Fruit fly (Drosophila melanogaster) whole organism, embryonic: ENCODE results near the gene alpha-Est7.

ENCODE experiments used
- Adf1 ChIP-seq: fragments of 200-800 bp; sonication (Bioruptor generic); IDR thresholded peaks from 2 replicates; pipeline ENCODE4 v1.3.6; 2022; ENCODE audit warnings: missing biosample characterization, missing genetic modification characterization
- Asciz ChIP-seq: fragments of 200-800 bp; sonication (Bioruptor generic); optimal IDR thresholded peaks from 2 replicates; lab custom pipeline; 2017; ENCODE audit warnings: missing biosample characterization, mild to moderate bottlenecking, missing genetic modification characterization, missing genetic modification reagents
- CG10959 ChIP-seq: fragments of 200-800 bp; sonication (Bioruptor generic); IDR thresholded peaks from 2 replicates; pipeline ENCODE4 v1.3.6; 2022; ENCODE audit warnings: missing biosample characterization, missing genetic modification characterization
- CG11696 ChIP-seq: fragments of 200-800 bp; sonication (Bioruptor generic); IDR thresholded peaks from 2 replicates; pipeline ENCODE4 v1.3.6; 2022; ENCODE audit warnings: missing biosample characterization, missing genetic modification characterization
- CG12104 ChIP-seq: fragments of 200-800 bp; sonication (Bioruptor generic); optimal IDR thresholded peaks from 3 replicates; lab custom pipeline; 2016; ENCODE audit warnings: missing biosample characterization, missing genetic modification characterization
- CG12769 ChIP-seq: fragments of 200-800 bp; sonication (Bioruptor generic); optimal IDR thresholded peaks from 2 replicates; lab custom pipeline; 2019; ENCODE audit warnings: missing biosample characterization, mild to moderate bottlenecking, missing genetic modification characterization, moderate library complexity
- CG14441 ChIP-seq: fragments of 200-800 bp; sonication (Bioruptor generic); IDR thresholded peaks from 2 replicates; pipeline ENCODE4 v1.3.6; 2022; ENCODE audit warnings: missing biosample characterization, missing genetic modification characterization
- CG15011 ChIP-seq: fragments of 200-800 bp; sonication (Bioruptor generic); optimal IDR thresholded peaks from 3 replicates; lab custom pipeline; 2018; ENCODE audit warnings: missing biosample characterization, mild to moderate bottlenecking, missing genetic modification characterization
- CG15269 ChIP-seq: fragments of 200-800 bp; sonication (Bioruptor generic); optimal IDR thresholded peaks from 2 replicates; lab custom pipeline; 2018; ENCODE audit warnings: missing biosample characterization, mild to moderate bottlenecking, missing genetic modification characterization, moderate library complexity
- CG1529 ChIP-seq: fragments of 200-800 bp; sonication (Bioruptor generic); optimal IDR thresholded peaks from 3 replicates; lab custom pipeline; 2018; ENCODE audit warnings: missing biosample characterization, missing genetic modification characterization
- CG2202 ChIP-seq: fragments of 200-800 bp; sonication (Bioruptor generic); optimal IDR thresholded peaks from 2 replicates; lab custom pipeline; 2018; ENCODE audit warnings: missing biosample characterization, mild to moderate bottlenecking, missing genetic modification characterization
- CG30431 ChIP-seq: fragments of 200-800 bp; sonication (Bioruptor generic); optimal IDR thresholded peaks from 2 replicates; lab custom pipeline; 2017; ENCODE audit warnings: missing biosample characterization, missing genetic modification characterization
- CG32532 ChIP-seq: fragments of 200-800 bp; sonication (Bioruptor generic); IDR thresholded peaks from 2 replicates; pipeline ENCODE4 v1.3.6; 2022; ENCODE audit warnings: missing biosample characterization, missing genetic modification characterization
- CG32767 ChIP-seq: fragments of 200-800 bp; sonication (Bioruptor generic); IDR thresholded peaks from 2 replicates; pipeline ENCODE4 v1.3.6; 2022; ENCODE audit warnings: missing biosample characterization, missing genetic modification characterization
- CG32772 ChIP-seq: fragments of 200-800 bp; sonication (Bioruptor generic); IDR thresholded peaks from 2 replicates; pipeline ENCODE4 v1.3.6; 2022; ENCODE audit warnings: missing biosample characterization, missing genetic modification characterization
- CG34376 ChIP-seq: fragments of 200-800 bp; sonication (Bioruptor generic); optimal IDR thresholded peaks from 2 replicates; lab custom pipeline; 2018; ENCODE audit warnings: missing biosample characterization, mild to moderate bottlenecking, missing genetic modification characterization
- CG4617 ChIP-seq: fragments of 200-800 bp; sonication (Bioruptor generic); optimal IDR thresholded peaks from 3 replicates; lab custom pipeline; 2016; ENCODE audit warnings: missing biosample characterization, missing genetic modification characterization, borderline replicate concordance
- CG4854 ChIP-seq: fragments of 200-800 bp; sonication (Bioruptor generic); optimal IDR thresholded peaks from 2 replicates; lab custom pipeline; 2016; ENCODE audit warnings: missing biosample characterization, missing genetic modification characterization, inconsistent platforms
- CG6689 ChIP-seq: fragments of 200-800 bp; sonication (Bioruptor generic); IDR thresholded peaks from 2 replicates; pipeline ENCODE4 v1.3.6; 2022; ENCODE audit warnings: missing biosample characterization, missing genetic modification characterization
- CkIIα-i1 ChIP-seq: fragments of 200-800 bp; sonication (Bioruptor generic); IDR thresholded peaks from 2 replicates; pipeline ENCODE4 v1.3.6; 2022; ENCODE audit warnings: missing biosample characterization, missing genetic modification characterization
- HLH3B ChIP-seq: fragments of 200-800 bp; sonication (Bioruptor generic); IDR thresholded peaks from 2 replicates; pipeline ENCODE4 v1.3.6; 2022; ENCODE audit warnings: missing biosample characterization, missing genetic modification characterization
- HmgZ ChIP-seq: fragments of 200-800 bp; sonication (Bioruptor generic); optimal IDR thresholded peaks from 2 replicates; lab custom pipeline; 2018; ENCODE audit warnings: missing biosample characterization, mild to moderate bottlenecking, missing genetic modification characterization
- Hmx ChIP-seq: fragments of 200-800 bp; sonication (Bioruptor generic); optimal IDR thresholded peaks from 2 replicates; lab custom pipeline; 2016; ENCODE audit warnings: missing biosample characterization, missing genetic modification characterization
- Jarid2 ChIP-seq: fragments of 200-800 bp; sonication (Bioruptor generic); optimal IDR thresholded peaks from 3 replicates; lab custom pipeline; 2017; ENCODE audit warnings: mild to moderate bottlenecking, missing biosample characterization, missing genetic modification reagents, missing genetic modification characterization
- Med ChIP-seq: fragments of 200-800 bp; sonication (Bioruptor generic); peaks from one replicate; lab custom pipeline; 2016; ENCODE audit warnings: missing biosample characterization, missing genetic modification characterization, mild to moderate bottlenecking, inconsistent platforms, moderate library complexity
- Myb ChIP-seq: fragments of 200-800 bp; sonication (Bioruptor generic); optimal IDR thresholded peaks from 2 replicates; lab custom pipeline; 2016; ENCODE audit warnings: missing biosample characterization, missing genetic modification characterization
- Oaz ChIP-seq: fragments of 200-800 bp; sonication (Bioruptor generic); IDR thresholded peaks from 2 replicates; pipeline ENCODE4 v1.3.6; 2022; ENCODE audit warnings: missing biosample characterization, missing genetic modification characterization
- Pdp1 ChIP-seq, 2 experiments: fragments of 200-800 bp; sonication (Bioruptor generic); optimal IDR thresholded peaks; 3 replicates each; lab custom pipeline; 2016; ENCODE audit warnings: missing biosample characterization in 2 of 2, missing genetic modification characterization in 2 of 2, mild to moderate bottlenecking in 1 of 2, moderate library complexity in 1 of 2
- Spps ChIP-seq: fragments of 200-800 bp; sonication (Bioruptor generic); optimal IDR thresholded peaks from 2 replicates; lab custom pipeline; 2018; ENCODE audit warnings: missing biosample characterization, mild to moderate bottlenecking, missing genetic modification characterization
- chinmo ChIP-seq: fragments of 200-800 bp; sonication (Bioruptor generic); IDR thresholded peaks from 4 replicates; pipeline ENCODE4 v1.3.6; 2022; ENCODE audit warnings: missing biosample characterization, missing genetic modification characterization; ENCODE audit not compliant: partially characterized antibody
- cwo ChIP-seq: fragments of 200-800 bp; sonication (Bioruptor generic); optimal IDR thresholded peaks from 3 replicates; lab custom pipeline; 2017; ENCODE audit warnings: missing biosample characterization, missing genetic modification characterization, mild to moderate bottlenecking, moderate library complexity, missing genetic modification reagents
- exex ChIP-seq: fragments of 200-800 bp; sonication (Bioruptor generic); optimal IDR thresholded peaks from 4 replicates; lab custom pipeline; 2018; ENCODE audit warnings: missing biosample characterization, mild to moderate bottlenecking, missing genetic modification characterization, moderate library complexity
- fd3F ChIP-seq: fragments of 200-800 bp; sonication (Bioruptor generic); optimal IDR thresholded peaks from 2 replicates; lab custom pipeline; 2018; ENCODE audit warnings: missing biosample characterization, mild to moderate bottlenecking, missing genetic modification characterization, moderate library complexity
- gfzf ChIP-seq: fragments of 200-800 bp; sonication (Bioruptor generic); optimal IDR thresholded peaks from 2 replicates; lab custom pipeline; 2016; ENCODE audit warnings: missing biosample characterization, mild to moderate bottlenecking, missing genetic modification characterization, moderate library complexity
- grn ChIP-seq: fragments of 200-800 bp; sonication (Bioruptor generic); optimal IDR thresholded peaks from 3 replicates; lab custom pipeline; 2017; ENCODE audit warnings: missing biosample characterization, missing genetic modification characterization
- gsb ChIP-seq: fragments of 200-800 bp; sonication (Bioruptor generic); IDR thresholded peaks from 2 replicates; pipeline ENCODE4 v1.3.6; 2022; ENCODE audit warnings: missing biosample characterization, missing genetic modification characterization
- ham ChIP-seq: fragments of 200-800 bp; sonication (Bioruptor generic); IDR thresholded peaks from 2 replicates; pipeline ENCODE4 v1.3.6; 2022; ENCODE audit warnings: missing biosample characterization, missing genetic modification characterization
- mirr ChIP-seq: fragments of 200-800 bp; sonication (Bioruptor generic); optimal IDR thresholded peaks from 3 replicates; lab custom pipeline; 2018; ENCODE audit warnings: missing biosample characterization, mild to moderate bottlenecking, missing genetic modification characterization
- nerfin-1 ChIP-seq: fragments of 200-800 bp; sonication (Bioruptor generic); optimal IDR thresholded peaks from 3 replicates; lab custom pipeline; 2019; ENCODE audit warnings: missing biosample characterization, mild to moderate bottlenecking, missing genetic modification characterization, moderate library complexity
- nom ChIP-seq: fragments of 200-800 bp; sonication (Bioruptor generic); optimal IDR thresholded peaks from 2 replicates; lab custom pipeline; 2017; ENCODE audit warnings: missing biosample characterization, missing genetic modification characterization, mild to moderate bottlenecking, moderate library complexity, missing genetic modification reagents
- peb ChIP-seq: fragments of 200-800 bp; sonication (Bioruptor generic); IDR thresholded peaks from 2 replicates; pipeline ENCODE4 v1.3.6; 2022; ENCODE audit warnings: missing biosample characterization, missing genetic modification characterization
- pzg ChIP-seq: fragments of 200-800 bp; sonication (Bioruptor generic); optimal IDR thresholded peaks from 3 replicates; lab custom pipeline; 2018; ENCODE audit warnings: missing biosample characterization, mild to moderate bottlenecking, missing genetic modification characterization, moderate library complexity
- repo ChIP-seq: fragments of 200-800 bp; sonication (Bioruptor generic); optimal IDR thresholded peaks from 2 replicates; lab custom pipeline; 2016; ENCODE audit warnings: missing biosample characterization, missing genetic modification characterization
- sug ChIP-seq: fragments of 200-800 bp; optimal IDR thresholded peaks from 2 replicates; lab custom pipeline; 2019; ENCODE audit warnings: missing biosample characterization, mild to moderate bottlenecking, missing genetic modification characterization, moderate library complexity
- usp ChIP-seq: fragments of >200 bp; optimal IDR thresholded peaks from 2 replicates; lab custom pipeline; 2017; ENCODE audit warnings: missing biosample characterization, missing genetic modification characterization
- vfl ChIP-seq: fragments of 200-800 bp; sonication (Bioruptor generic); optimal IDR thresholded peaks from 2 replicates; lab custom pipeline; 2016; ENCODE audit warnings: missing biosample characterization, missing genetic modification characterization

alpha-Est7 gene

dm6 chr3R:7500513-7500912, 23.0 kb downstream of the alpha-Est7 start (continued):
- TF ChIP-seq Pdp1 (GFP tag; optimal IDR thresholded peaks at IDR 0.05; lab: Kevin White, UChicago) (peak in 1 of 2 experiments; percentile 9), CG2202 (tag; lab: Kevin White, UChicago) (no peak), fd3F (peak; percentile 37), pzg (GFP tag; lab: Kevin White, UChicago) (no peak), gfzf (no peak), Jarid2 (GFP tag; lab: Kevin White, UChicago) (no peak), CG12769 (tag; lab: Kevin White, UChicago) (peak; percentile 53), nom (GFP tag; lab: Kevin White, UChicago) (no peak), HmgZ (no peak), CG6689 (peak; percentile 30; the same call in 1 of the 2 replicates), Spps (tag; lab: Kevin White, UChicago) (no peak), CG11696 (GFP tag; lab: Robert Waterston, UW) (no peak), CG15269 (peak; percentile 27), nerfin-1 (no peak), Asciz (GFP tag; lab: Kevin White, UChicago) (no peak), usp (GFP tag; lab: Kevin White, UChicago) (no peak), Oaz (GFP tag; lab: Robert Waterston, UW) (no peak), CG4617 (GFP tag; lab: Kevin White, UChicago) (no peak), HLH3B (0 out of 2 replicates have a peak, but pooled peaks have one; percentile 23), gsb (GFP tag; lab: Robert Waterston, UW) (no peak), repo (GFP tag; lab: Kevin White, UChicago) (no peak), CG30431 (GFP tag; lab: Kevin White, UChicago) (no peak), CG1529 (GFP tag; lab: Kevin White, UChicago) (no peak)

- peak; percentile 70 for TF ChIP-seq cwo (GFP tag; lab: Kevin White, UChicago)
- no peak for TF ChIP-seq CG12104 (GFP tag; lab: Kevin White, UChicago)
- TF ChIP-seq grn (GFP tag; lab: Kevin White, UChicago) = peak; percentile 48
- peak; percentile 32 for TF ChIP-seq Med
- no peak for TF ChIP-seq Adf1 (GFP tag; lab: Robert Waterston, UW)
- TF ChIP-seq exex (tag; lab: Kevin White, UChicago) = peak; percentile 71
- peak; percentile 73 for TF ChIP-seq CG34376 (GFP tag; lab: Kevin White, UChicago)
- peak in 1 of 2 experiments; percentile 95 for TF ChIP-seq Pdp1 (GFP tag; optimal IDR thresholded peaks at IDR 0.05; lab: Kevin White, UChicago)
- no peak for TF ChIP-seq CG15011 (GFP tag; lab: Kevin White, UChicago)
- TF ChIP-seq CkIIα-i1 (GFP tag; lab: Robert Waterston, UW) = no peak
- TF ChIP-seq mirr = peak; percentile 87
- no peak for TF ChIP-seq gfzf
- TF ChIP-seq vfl (GFP tag; lab: Kevin White, UChicago) = no peak
- no peak for TF ChIP-seq peb (GFP tag; lab: Robert Waterston, UW)
- no peak for TF ChIP-seq Hmx (GFP tag; lab: Kevin White, UChicago)
- TF ChIP-seq CG32772 = no peak
- no peak for TF ChIP-seq CG12769 (tag; lab: Kevin White, UChicago)
- TF ChIP-seq CG32532 (GFP tag; lab: Robert Waterston, UW) = no peak
- peak; percentile 67 for TF ChIP-seq sug (tag; lab: Kevin White, UChicago)
- no peak for TF ChIP-seq CG32767
- 0 out of 4 replicates have a peak, but pooled peaks have one; percentile 18 for TF ChIP-seq chinmo (GFP tag; lab: Robert Waterston, UW)
- no peak for TF ChIP-seq Myb (GFP tag; lab: Kevin White, UChicago)
- TF ChIP-seq CG10959 (GFP tag; lab: Robert Waterston, UW) = no peak
- no peak for TF ChIP-seq CG14441 (GFP tag; lab: Robert Waterston, UW)
- TF ChIP-seq ham (GFP tag; lab: Robert Waterston, UW) = no peak
- TF ChIP-seq CG4854 (GFP tag; lab: Kevin White, UChicago) = no peak
Observed at dm6 chr3R:7499488-7499887, 24.1 kb downstream of the alpha-Est7 start.
